Fruit fly (Drosophila melanogaster): ENCODE measurements around the gene CG8149.

dm6 chr3R:9516400-9516852, 12.0 kb downstream of the CG8149 start:
- no peak for TF ChIP-seq usp (GFP tag; optimal IDR thresholded peaks at IDR 0.05)
- no peak for TF ChIP-seq Dll (optimal IDR thresholded peaks at IDR 0.05)
- TF ChIP-seq psq (optimal IDR thresholded peaks at IDR 0.05) = no peak
- no peak for TF ChIP-seq pan (optimal IDR thresholded peaks at IDR 0.05)
